Worm (Caenorhabditis elegans) whole organism, L4 larva: ENCODE results near the gene C04G6.6.

Source experiments
- ZK337.2 ChIP-seq: fragments of 200-800 bp; sonication (Bioruptor generic); IDR thresholded peaks from 2 replicates; pipeline ENCODE4 v1.3.6; 2022; ENCODE audit warnings: missing genetic modification reagents, missing genetic modification characterization, missing compliant biosample characterization
- ama-1 ChIP-seq: fragments of 150-350 bp; optimal IDR thresholded peaks from 2 replicates; lab custom pipeline; 2014; ENCODE audit warnings: inconsistent platforms, mixed read lengths
- ceh-82 ChIP-seq: sonication (generic microtip); optimal IDR thresholded peaks from 2 replicates; lab custom pipeline; 2017; ENCODE audit warnings: missing biosample characterization, missing genetic modification characterization
- dmd-8 ChIP-seq: fragments of 200-800 bp; sonication (Bioruptor generic); IDR thresholded peaks from 2 replicates; pipeline ENCODE4 v1.3.6; 2022; ENCODE audit warnings: missing genetic modification characterization, missing compliant biosample characterization
- dpl-1 ChIP-seq: fragments of 150-350 bp; optimal IDR thresholded peaks from 2 replicates; lab custom pipeline; 2014; ENCODE audit warnings: missing biosample characterization, missing genetic modification reagents, missing genetic modification characterization
- lim-7 ChIP-seq: fragments of 200-800 bp; sonication (Bioruptor generic); IDR thresholded peaks from 2 replicates; pipeline ENCODE4 v1.3.6; 2022; ENCODE audit warnings: missing genetic modification characterization, missing compliant biosample characterization
- lsy-2 ChIP-seq, 2 experiments: fragments of 150-350 bp in 1 of 2; sonication (generic microtip) in 1 of 2; optimal IDR thresholded peaks; 2 replicates each; lab custom pipeline; 2014 to 2017; ENCODE audit warnings: missing biosample characterization in 2 of 2, missing genetic modification characterization in 2 of 2
- nhr-237 ChIP-seq: sonication (generic microtip); optimal IDR thresholded peaks from 2 replicates; lab custom pipeline; 2017; ENCODE audit warnings: missing biosample characterization, missing genetic modification characterization
- nhr-76 ChIP-seq: fragments of 150-350 bp; optimal IDR thresholded peaks from 2 replicates; lab custom pipeline; 2014; ENCODE audit warnings: missing biosample characterization, missing genetic modification characterization
- php-3 ChIP-seq: fragments of 200-800 bp; sonication (Bioruptor generic); IDR thresholded peaks from 2 replicates; pipeline ENCODE4 v1.3.6; 2022; ENCODE audit warnings: missing genetic modification reagents, missing genetic modification characterization, missing compliant biosample characterization
- snpc-4 ChIP-seq: fragments of 150-350 bp; optimal IDR thresholded peaks from 2 replicates; lab custom pipeline; 2014; ENCODE audit warnings: missing biosample characterization, missing genetic modification characterization
- unc-62 ChIP-seq, 3 experiments: fragments of 150-350 bp in 1 of 3; sonication (generic microtip); optimal IDR thresholded peaks in 2 of 3; peaks in 1 of 3; 1 replicate in 1 of 3; 2 replicates in 2 of 3; lab custom pipeline; 2014 to 2017; ENCODE audit warnings: missing biosample characterization in 3 of 3, missing genetic modification characterization in 3 of 3, missing genetic modification reagents in 3 of 3, missing genotype in 1 of 3
- zag-1 ChIP-seq: fragments of 150-350 bp; optimal IDR thresholded peaks from 2 replicates; lab custom pipeline; 2014; ENCODE audit warnings: missing biosample characterization, missing genetic modification characterization

DNA sequence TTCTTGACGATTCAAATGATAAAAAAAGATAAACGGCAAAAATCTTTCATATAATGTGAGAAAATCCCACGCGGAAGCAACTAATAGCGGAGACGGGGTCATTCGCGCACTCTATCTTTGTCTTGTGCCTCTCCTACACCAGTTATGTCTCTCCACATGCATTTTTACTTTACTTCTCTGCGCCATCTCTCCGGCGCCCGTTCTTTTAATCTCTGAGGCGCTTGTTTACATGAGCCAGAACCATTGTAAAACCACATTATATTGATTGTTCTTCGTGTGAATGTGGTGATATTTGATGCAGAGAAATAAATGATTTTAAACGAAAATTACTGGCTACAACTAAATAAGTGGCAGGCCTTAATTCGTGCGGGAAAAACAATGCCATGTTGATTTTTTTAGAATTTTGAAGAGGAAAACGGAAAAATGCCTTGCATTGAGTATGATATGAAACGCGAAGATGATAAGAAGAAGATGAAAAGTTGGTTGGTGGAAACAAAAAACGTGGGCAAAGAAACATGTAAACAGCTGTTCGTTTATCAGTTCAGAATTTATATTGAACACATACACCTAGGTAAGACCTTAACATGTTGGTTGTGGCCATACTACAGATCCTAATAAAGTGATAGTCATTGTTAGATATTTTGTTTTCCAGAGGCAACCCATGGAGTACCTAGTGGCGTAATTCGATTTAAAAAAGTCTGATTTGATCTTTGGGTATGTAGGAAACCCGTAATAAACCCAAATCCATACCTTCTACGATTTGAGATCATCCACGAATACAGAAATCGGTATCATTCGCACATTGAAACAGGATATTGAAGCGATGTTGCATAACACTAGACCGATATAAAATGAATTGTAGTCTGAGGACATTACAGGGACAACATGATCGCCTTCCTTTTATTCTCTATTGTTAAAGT is 6.9 kb downstream of the C04G6.6 start, which contains the start of gene C04G6.2:
- TF ChIP-seq zag-1 (tag; lab: Kevin White, UChicago) = no peak
- TF ChIP-seq ama-1 (lab: Kevin White, UChicago) = no peak
- no peak for TF ChIP-seq nhr-237
- no peak for TF ChIP-seq snpc-4
- no peak for TF ChIP-seq lim-7
- no peak for TF ChIP-seq ZK337.2 (GFP tag; lab: Robert Waterston, UW)
- TF ChIP-seq lsy-2 (tag; optimal IDR thresholded peaks at IDR 0.05; lab: Kevin White, UChicago) = peak in 1 of 2 experiments; percentile 17
- no peak for TF ChIP-seq nhr-76 (tag; lab: Kevin White, UChicago)
- TF ChIP-seq dpl-1 (GFP tag; lab: Kevin White, UChicago) = peak; percentile 7
- no peak for TF ChIP-seq dmd-8 (GFP tag; lab: Robert Waterston, UW)
- no peak for TF ChIP-seq ceh-82 (tag; lab: Kevin White, UChicago)
- no peak for TF ChIP-seq php-3
- TF ChIP-seq unc-62 (GFP tag; optimal IDR thresholded peaks at IDR 0.05 in 1 of 2; lab: Kevin White, UChicago) = peak in 1 of 2 experiments; percentile 45
- no peak for TF ChIP-seq unc-62 (tag; optimal IDR thresholded peaks at IDR 0.05; lab: Kevin White, UChicago)
